Fruit fly (Drosophila melanogaster) whole organism, embryonic: ENCODE measurements around the gene puf.

Source experiments
- BEAF-32 ChIP-seq: fragments of 200-800 bp; sonication (Bioruptor generic); optimal IDR thresholded peaks from 3 replicates; lab custom pipeline; 2017; ENCODE audit warnings: missing biosample characterization, missing genetic modification characterization, mild to moderate bottlenecking, moderate library complexity, missing genetic modification reagents
- CG10274 ChIP-seq: fragments of 200-800 bp; sonication (Bioruptor generic); optimal IDR thresholded peaks from 3 replicates; lab custom pipeline; 2017; ENCODE audit warnings: missing biosample characterization, mild to moderate bottlenecking, missing genetic modification characterization
- CG10431 ChIP-seq: fragments of 200-800 bp; sonication (Bioruptor generic); optimal IDR thresholded peaks from 3 replicates; lab custom pipeline; 2018; ENCODE audit warnings: missing biosample characterization, mild to moderate bottlenecking, missing genetic modification characterization
- CG10959 ChIP-seq: fragments of 200-800 bp; sonication (Bioruptor generic); IDR thresholded peaks from 2 replicates; pipeline ENCODE4 v1.3.6; 2022; ENCODE audit warnings: missing biosample characterization, missing genetic modification characterization
- CG12104 ChIP-seq: fragments of 200-800 bp; sonication (Bioruptor generic); optimal IDR thresholded peaks from 3 replicates; lab custom pipeline; 2016; ENCODE audit warnings: missing biosample characterization, missing genetic modification characterization
- CG12236 ChIP-seq: fragments of 200-800 bp; sonication (Bioruptor generic); optimal IDR thresholded peaks from 2 replicates; lab custom pipeline; 2016; ENCODE audit warnings: missing biosample characterization, missing genetic modification characterization
- CG13775 ChIP-seq: fragments of 200-800 bp; sonication (Bioruptor generic); optimal IDR thresholded peaks from 3 replicates; lab custom pipeline; 2017; ENCODE audit warnings: missing biosample characterization, mild to moderate bottlenecking, missing genetic modification characterization
- CG14710 ChIP-seq: fragments of 200-800 bp; sonication (Bioruptor generic); optimal IDR thresholded peaks from 3 replicates; lab custom pipeline; 2019; ENCODE audit warnings: missing biosample characterization, mild to moderate bottlenecking, missing genetic modification characterization, moderate library complexity
- CG15601 ChIP-seq: fragments of 200-800 bp; sonication (Bioruptor generic); optimal IDR thresholded peaks from 3 replicates; lab custom pipeline; 2019; ENCODE audit warnings: missing biosample characterization, mild to moderate bottlenecking, missing genetic modification characterization, moderate library complexity
- CG16813 ChIP-seq: fragments of 200-800 bp; sonication (Bioruptor generic); IDR thresholded peaks from 3 replicates; pipeline ENCODE4 v1.3.6; 2022; ENCODE audit warnings: missing biosample characterization, missing genetic modification characterization; ENCODE audit not compliant: partially characterized antibody
- CG1792 ChIP-seq: fragments of 200-800 bp; sonication (Bioruptor generic); optimal IDR thresholded peaks from 2 replicates; lab custom pipeline; 2016; ENCODE audit warnings: missing biosample characterization, missing genetic modification characterization
- CG18599 ChIP-seq: fragments of 200-800 bp; sonication (Bioruptor generic); optimal IDR thresholded peaks from 3 replicates; lab custom pipeline; 2017; ENCODE audit warnings: missing biosample characterization, missing genetic modification characterization, mild to moderate bottlenecking, moderate library complexity, missing genetic modification reagents
- CG18764 ChIP-seq: fragments of 200-800 bp; sonication (Bioruptor generic); optimal IDR thresholded peaks from 3 replicates; lab custom pipeline; 2016; ENCODE audit warnings: missing biosample characterization, missing genetic modification characterization
- CG31441 ChIP-seq: fragments of 200-800 bp; sonication (Bioruptor generic); IDR thresholded peaks from 2 replicates; pipeline ENCODE4 v1.3.6; 2022; ENCODE audit warnings: missing biosample characterization, missing genetic modification characterization
- CG33557 ChIP-seq: fragments of 200-800 bp; sonication (Bioruptor generic); optimal IDR thresholded peaks from 2 replicates; lab custom pipeline; 2019; ENCODE audit warnings: missing biosample characterization, mild to moderate bottlenecking, missing genetic modification characterization, moderate library complexity
- CG42726 ChIP-seq: fragments of 200-800 bp; sonication (Bioruptor generic); IDR thresholded peaks from 2 replicates; pipeline ENCODE4 v1.3.6; 2022; ENCODE audit warnings: missing biosample characterization, missing genetic modification characterization; ENCODE audit not compliant: partially characterized antibody
- CG4328 ChIP-seq: fragments of 200-800 bp; sonication (Bioruptor generic); optimal IDR thresholded peaks from 3 replicates; lab custom pipeline; 2017; ENCODE audit warnings: missing biosample characterization, missing genetic modification reagents, missing genetic modification characterization
- CG4360 ChIP-seq: fragments of 200-800 bp; sonication (Bioruptor generic); IDR thresholded peaks from 2 replicates; pipeline ENCODE4 v1.3.6; 2022; ENCODE audit warnings: missing biosample characterization, missing genetic modification characterization
- CG8765 ChIP-seq: fragments of 200-800 bp; sonication (Bioruptor generic); IDR thresholded peaks from 2 replicates; pipeline ENCODE4 v1.3.6; 2022; ENCODE audit warnings: missing biosample characterization, missing genetic modification characterization
- CG9817 ChIP-seq: fragments of 200-800 bp; sonication (Bioruptor generic); optimal IDR thresholded peaks from 2 replicates; lab custom pipeline; 2018; ENCODE audit warnings: missing biosample characterization, mild to moderate bottlenecking, missing genetic modification characterization, moderate library complexity
- CG9876 ChIP-seq: fragments of 200-800 bp; sonication (Bioruptor generic); optimal IDR thresholded peaks from 2 replicates; lab custom pipeline; 2016; ENCODE audit warnings: missing biosample characterization, missing genetic modification characterization
- CHES-1-like ChIP-seq: fragments of 200-800 bp; sonication (Bioruptor generic); optimal IDR thresholded peaks from 2 replicates; lab custom pipeline; 2016; ENCODE audit warnings: missing biosample characterization, missing genetic modification characterization
- Dp ChIP-seq: fragments of 200-800 bp; sonication (Bioruptor generic); optimal IDR thresholded peaks from 2 replicates; lab custom pipeline; 2018; ENCODE audit warnings: missing biosample characterization, mild to moderate bottlenecking, missing genetic modification characterization, moderate library complexity
- E2f2 ChIP-seq: fragments of 200-800 bp; sonication (Bioruptor generic); IDR thresholded peaks from 2 replicates; pipeline ENCODE4 v1.3.6; 2022; ENCODE audit warnings: missing biosample characterization, missing genetic modification characterization
- Gug ChIP-seq: fragments of 200-800 bp; sonication (Bioruptor generic); IDR thresholded peaks from 4 replicates; pipeline ENCODE4 v1.3.6; 2022; ENCODE audit warnings: missing biosample characterization, missing genetic modification characterization
- Lpt ChIP-seq: fragments of >200 bp; optimal IDR thresholded peaks from 2 replicates; lab custom pipeline; 2018; ENCODE audit warnings: missing biosample characterization, missing genetic modification characterization
- Med ChIP-seq: fragments of 200-800 bp; sonication (Bioruptor generic); peaks from one replicate; lab custom pipeline; 2016; ENCODE audit warnings: missing biosample characterization, missing genetic modification characterization, mild to moderate bottlenecking, inconsistent platforms, moderate library complexity
- Rx ChIP-seq: fragments of 200-800 bp; sonication (Bioruptor generic); IDR thresholded peaks from 2 replicates; pipeline ENCODE4 v1.3.6; 2022; ENCODE audit warnings: missing biosample characterization, missing genetic modification characterization
- Six4 ChIP-seq: fragments of 200-800 bp; sonication (Bioruptor generic); optimal IDR thresholded peaks from 2 replicates; lab custom pipeline; 2016; ENCODE audit warnings: missing biosample characterization, missing genetic modification characterization
- Sry-δ ChIP-seq: fragments of 200-800 bp; sonication (Bioruptor generic); optimal IDR thresholded peaks from 2 replicates; lab custom pipeline; 2016; ENCODE audit warnings: missing biosample characterization, missing genetic modification characterization
- Xbp1 ChIP-seq: fragments of 200-800 bp; sonication (Bioruptor generic); optimal IDR thresholded peaks from 3 replicates; lab custom pipeline; 2016; ENCODE audit warnings: missing biosample characterization, mild to moderate bottlenecking, missing genetic modification characterization
- aop ChIP-seq: fragments of 200-800 bp; sonication (Bioruptor generic); IDR thresholded peaks from 2 replicates; pipeline ENCODE4 v1.3.6; 2022; ENCODE audit warnings: missing biosample characterization, missing genetic modification characterization
- ara ChIP-seq: fragments of 200-800 bp; sonication (Bioruptor generic); IDR thresholded peaks from 2 replicates; pipeline ENCODE4 v1.3.6; 2022; ENCODE audit warnings: missing biosample characterization, missing genetic modification characterization
- ato ChIP-seq: fragments of 200-800 bp; sonication (Bioruptor generic); IDR thresholded peaks from 2 replicates; pipeline ENCODE4 v1.3.6; 2022; ENCODE audit warnings: missing biosample characterization, missing genetic modification characterization; ENCODE audit not compliant: partially characterized antibody
- az2 ChIP-seq: fragments of 200-800 bp; sonication (Bioruptor generic); optimal IDR thresholded peaks from 3 replicates; lab custom pipeline; 2016; ENCODE audit warnings: missing biosample characterization, missing genetic modification characterization
- bbx ChIP-seq: fragments of 200-800 bp; sonication (Bioruptor generic); IDR thresholded peaks from 2 replicates; pipeline ENCODE4 v1.3.6; 2022; ENCODE audit warnings: missing biosample characterization, missing genetic modification characterization; ENCODE audit not compliant: partially characterized antibody
- bcd ChIP-seq: fragments of 200-800 bp; sonication (Bioruptor generic); optimal IDR thresholded peaks from 2 replicates; lab custom pipeline; 2017; ENCODE audit warnings: missing biosample characterization, mild to moderate bottlenecking, missing genetic modification characterization
- crc ChIP-seq: fragments of 200-800 bp; sonication (Bioruptor generic); optimal IDR thresholded peaks from 2 replicates; lab custom pipeline; 2016; ENCODE audit warnings: missing biosample characterization, missing genetic modification characterization
- ems ChIP-seq: fragments of 200-800 bp; sonication (Bioruptor generic); optimal IDR thresholded peaks from 3 replicates; lab custom pipeline; 2016; ENCODE audit warnings: missing biosample characterization, missing genetic modification characterization
- ftz-f1 ChIP-seq: fragments of 200-800 bp; sonication (Bioruptor generic); optimal IDR thresholded peaks from 2 replicates; lab custom pipeline; 2016; ENCODE audit warnings: missing biosample characterization, missing genetic modification characterization
- gcm2 ChIP-seq: fragments of 200-800 bp; sonication (Bioruptor generic); optimal IDR thresholded peaks from 2 replicates; lab custom pipeline; 2016; ENCODE audit warnings: missing biosample characterization, missing genetic modification characterization
- ham ChIP-seq: fragments of 200-800 bp; sonication (Bioruptor generic); IDR thresholded peaks from 2 replicates; pipeline ENCODE4 v1.3.6; 2022; ENCODE audit warnings: missing biosample characterization, missing genetic modification characterization
- knrl ChIP-seq: fragments of 200-800 bp; sonication (Bioruptor generic); IDR thresholded peaks from 3 replicates; pipeline ENCODE4 v1.3.6; 2022; ENCODE audit warnings: missing biosample characterization, missing genetic modification characterization; ENCODE audit not compliant: partially characterized antibody
- mam ChIP-seq: fragments of 200-800 bp; sonication (Bioruptor generic); optimal IDR thresholded peaks from 3 replicates; lab custom pipeline; 2016; ENCODE audit warnings: missing biosample characterization, missing genetic modification characterization
- mirr ChIP-seq: fragments of 200-800 bp; sonication (Bioruptor generic); optimal IDR thresholded peaks from 3 replicates; lab custom pipeline; 2018; ENCODE audit warnings: missing biosample characterization, mild to moderate bottlenecking, missing genetic modification characterization
- salm ChIP-seq: fragments of 200-800 bp; sonication (Bioruptor generic); optimal IDR thresholded peaks from 2 replicates; lab custom pipeline; 2018; ENCODE audit warnings: missing biosample characterization, mild to moderate bottlenecking, missing genetic modification characterization
- shn ChIP-seq: fragments of 200-800 bp; sonication (Bioruptor generic); optimal IDR thresholded peaks from 3 replicates; lab custom pipeline; 2016; ENCODE audit warnings: missing biosample characterization, missing genetic modification characterization
- sqz ChIP-seq: fragments of 200-800 bp; sonication (Bioruptor generic); optimal IDR thresholded peaks from 3 replicates; lab custom pipeline; 2018; ENCODE audit warnings: missing biosample characterization, mild to moderate bottlenecking, missing genetic modification characterization
- sug ChIP-seq: fragments of 200-800 bp; optimal IDR thresholded peaks from 2 replicates; lab custom pipeline; 2019; ENCODE audit warnings: missing biosample characterization, mild to moderate bottlenecking, missing genetic modification characterization, moderate library complexity
- tgo ChIP-seq: fragments of 200-800 bp; sonication (Bioruptor generic); IDR thresholded peaks from 3 replicates; pipeline ENCODE4 v1.3.6; 2022; ENCODE audit warnings: missing biosample characterization, missing genetic modification characterization
- tio ChIP-seq: fragments of 200-800 bp; sonication (Bioruptor generic); optimal IDR thresholded peaks from 2 replicates; lab custom pipeline; 2017; ENCODE audit warnings: missing biosample characterization, missing genetic modification characterization, inconsistent platforms

The puf gene

DNA sequence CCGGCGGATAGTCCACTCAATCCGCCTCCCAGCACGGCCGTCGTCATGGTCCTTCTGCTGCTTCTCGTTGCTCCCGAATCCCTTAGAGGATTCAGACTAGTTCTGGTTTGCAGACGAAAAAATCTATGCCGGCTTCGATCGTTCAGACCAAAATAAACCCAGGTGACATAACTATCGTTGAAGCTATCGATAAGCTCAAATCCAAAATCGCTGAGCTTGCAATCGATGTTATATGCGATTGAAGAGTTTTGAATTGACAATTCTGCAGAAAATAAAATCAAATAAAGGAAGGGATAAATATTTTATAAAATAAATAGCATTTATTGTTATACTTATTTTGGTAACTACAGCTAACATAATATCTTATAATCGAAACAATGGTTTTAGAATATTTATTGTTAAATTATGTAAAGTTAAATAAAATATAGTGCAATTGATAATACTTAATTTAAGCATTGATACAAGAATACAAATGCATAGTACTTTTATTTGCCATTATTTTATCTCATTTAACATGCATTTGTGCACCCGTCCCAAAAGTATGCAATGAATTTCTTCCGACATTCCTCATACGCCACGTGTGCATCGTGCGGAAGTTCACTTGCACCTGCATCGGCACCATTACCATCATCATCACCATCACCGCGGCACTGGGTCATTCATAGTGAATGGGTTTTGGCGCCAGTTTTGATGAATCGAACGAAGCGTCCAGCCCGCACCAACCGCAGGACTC, 12.0 kb upstream of the puf start, which contains the start of gene Ppox (continued):
- TF ChIP-seq CG9817 (tag; lab: Kevin White, UChicago): no peak
- no peak for TF ChIP-seq Gug (GFP tag; lab: Robert Waterston, UW)
- no peak for TF ChIP-seq CG13775 (GFP tag; lab: Kevin White, UChicago)
- no peak for TF ChIP-seq mirr (GFP tag; lab: Kevin White, UChicago)
- TF ChIP-seq CHES-1-like (GFP tag; lab: Kevin White, UChicago): no peak
- peak; percentile 94 for TF ChIP-seq bbx (GFP tag; lab: Robert Waterston, UW)
- TF ChIP-seq CG16813 (GFP tag; lab: Robert Waterston, UW): peak; percentile 85
- TF ChIP-seq CG18599: no peak
- TF ChIP-seq Lpt (GFP tag; lab: Kevin White, UChicago): no peak
- TF ChIP-seq CG8765 (GFP tag; lab: Robert Waterston, UW): no peak
- TF ChIP-seq CG4360 (GFP tag; lab: Robert Waterston, UW): no peak
- TF ChIP-seq CG15601 (tag; lab: Kevin White, UChicago): peak; percentile 43
- peak; percentile 93 for TF ChIP-seq CG42726
- TF ChIP-seq Rx: no peak
- TF ChIP-seq BEAF-32: peak; percentile 86
- TF ChIP-seq tgo: no peak
- no peak for TF ChIP-seq tio (GFP tag; lab: Kevin White, UChicago)
- TF ChIP-seq sqz (GFP tag; lab: Kevin White, UChicago): no peak
- TF ChIP-seq CG10431: no peak
- TF ChIP-seq ara (GFP tag; lab: Robert Waterston, UW): no peak
- peak; percentile 68 for TF ChIP-seq E2f2
- no peak for TF ChIP-seq Six4 (GFP tag; lab: Kevin White, UChicago)
- TF ChIP-seq az2: no peak
- TF ChIP-seq ems: no peak
- TF ChIP-seq CG18764 (GFP tag; lab: Kevin White, UChicago): no peak
- no peak for TF ChIP-seq salm
- no peak for TF ChIP-seq CG12104
- TF ChIP-seq aop (GFP tag; lab: Robert Waterston, UW): no peak
- no peak for TF ChIP-seq ham
- no peak for TF ChIP-seq CG33557 (GFP tag; lab: Kevin White, UChicago)
- no peak for TF ChIP-seq CG10959
- TF ChIP-seq CG12236: no peak
- TF ChIP-seq sug (tag; lab: Kevin White, UChicago): peak; percentile 4
- no peak for TF ChIP-seq ftz-f1
- peak; percentile 59 for TF ChIP-seq Dp
- no peak for TF ChIP-seq CG1792 (GFP tag; lab: Kevin White, UChicago)
- peak; percentile 32 for TF ChIP-seq Med (GFP tag; lab: Kevin White, UChicago)
- no peak for TF ChIP-seq CG9876 (GFP tag; lab: Kevin White, UChicago)
- TF ChIP-seq Sry-δ (GFP tag; lab: Kevin White, UChicago): peak; percentile 65
- TF ChIP-seq mam (GFP tag; lab: Kevin White, UChicago): no peak
- TF ChIP-seq ato (GFP tag; lab: Robert Waterston, UW): peak; percentile 66
- TF ChIP-seq CG10274 (GFP tag; lab: Kevin White, UChicago): no peak
- no peak for TF ChIP-seq CG4328 (GFP tag; lab: Kevin White, UChicago)
- peak; percentile 0 for TF ChIP-seq Xbp1
- TF ChIP-seq crc (GFP tag; lab: Kevin White, UChicago): no peak
- no peak for TF ChIP-seq bcd (GFP tag; lab: Kevin White, UChicago)
- TF ChIP-seq gcm2 (GFP tag; lab: Kevin White, UChicago): no peak
- no peak for TF ChIP-seq CG14710 (tag; lab: Kevin White, UChicago)
- peak; percentile 92 for TF ChIP-seq knrl (GFP tag; lab: Robert Waterston, UW)
- no peak for TF ChIP-seq CG31441 (GFP tag; lab: Robert Waterston, UW)
- TF ChIP-seq shn (GFP tag; lab: Kevin White, UChicago): no peak
